Fruit fly (Drosophila melanogaster) whole organism, embryonic: ENCODE results near the gene CG13884.

ENCODE experiments used
- Abd-B ChIP-seq: fragments of 200-800 bp; sonication (Bioruptor generic); optimal IDR thresholded peaks from 2 replicates; lab custom pipeline; 2018; ENCODE audit warnings: missing biosample characterization, mild to moderate bottlenecking, missing genetic modification characterization, moderate library complexity
- Ada2b ChIP-seq: fragments of 200-800 bp; sonication (Bioruptor generic); IDR thresholded peaks from 2 replicates; pipeline ENCODE4 v1.3.6; 2022; ENCODE audit warnings: missing biosample characterization, missing genetic modification characterization
- Asciz ChIP-seq: fragments of 200-800 bp; sonication (Bioruptor generic); optimal IDR thresholded peaks from 2 replicates; lab custom pipeline; 2017; ENCODE audit warnings: missing biosample characterization, mild to moderate bottlenecking, missing genetic modification characterization, missing genetic modification reagents
- Atf-2 ChIP-seq: fragments of 200-800 bp; sonication (Bioruptor generic); optimal IDR thresholded peaks from 2 replicates; lab custom pipeline; 2016; ENCODE audit warnings: missing biosample characterization, missing genetic modification characterization
- BtbVII ChIP-seq: fragments of 200-800 bp; sonication (Bioruptor generic); optimal IDR thresholded peaks from 3 replicates; lab custom pipeline; 2017; ENCODE audit warnings: missing biosample characterization, mild to moderate bottlenecking, missing genetic modification characterization
- CG10366 ChIP-seq: fragments of 200-800 bp; sonication (Bioruptor generic); IDR thresholded peaks from 2 replicates; pipeline ENCODE4 v1.3.6; 2022; ENCODE audit warnings: missing biosample characterization, missing genetic modification characterization
- CG12659 ChIP-seq: fragments of 200-800 bp; sonication (Bioruptor generic); optimal IDR thresholded peaks from 3 replicates; lab custom pipeline; 2017; ENCODE audit warnings: mild to moderate bottlenecking, missing biosample characterization, missing genetic modification reagents, missing genetic modification characterization
- CG12744 ChIP-seq: fragments of 200-800 bp; sonication (Bioruptor generic); optimal IDR thresholded peaks from 2 replicates; lab custom pipeline; 2016; ENCODE audit warnings: missing biosample characterization, missing genetic modification characterization
- CG13624 ChIP-seq: fragments of 200-800 bp; sonication (Bioruptor generic); optimal IDR thresholded peaks from 2 replicates; lab custom pipeline; 2016; ENCODE audit warnings: missing biosample characterization, missing genetic modification characterization
- CG14014 ChIP-seq: fragments of 200-800 bp; sonication (Bioruptor generic); IDR thresholded peaks from 2 replicates; pipeline ENCODE4 v1.3.6; 2022; ENCODE audit warnings: missing biosample characterization, missing genetic modification characterization
- CG14441 ChIP-seq: fragments of 200-800 bp; sonication (Bioruptor generic); IDR thresholded peaks from 2 replicates; pipeline ENCODE4 v1.3.6; 2022; ENCODE audit warnings: missing biosample characterization, missing genetic modification characterization
- CG1529 ChIP-seq: fragments of 200-800 bp; sonication (Bioruptor generic); optimal IDR thresholded peaks from 3 replicates; lab custom pipeline; 2018; ENCODE audit warnings: missing biosample characterization, missing genetic modification characterization
- CG1647 ChIP-seq: fragments of 200-800 bp; sonication (Bioruptor generic); optimal IDR thresholded peaks from 3 replicates; lab custom pipeline; 2016; ENCODE audit warnings: missing biosample characterization, missing genetic modification characterization
- CG18764 ChIP-seq: fragments of 200-800 bp; sonication (Bioruptor generic); optimal IDR thresholded peaks from 3 replicates; lab custom pipeline; 2016; ENCODE audit warnings: missing biosample characterization, missing genetic modification characterization
- CG2116 ChIP-seq: fragments of 200-800 bp; sonication (Bioruptor generic); optimal IDR thresholded peaks from 3 replicates; lab custom pipeline; 2018; ENCODE audit warnings: missing biosample characterization, mild to moderate bottlenecking, missing genetic modification characterization
- CG30020 ChIP-seq: fragments of 200-800 bp; optimal IDR thresholded peaks from 2 replicates; lab custom pipeline; 2019; ENCODE audit warnings: missing biosample characterization, mild to moderate bottlenecking, missing genetic modification characterization, moderate library complexity
- CG31365 ChIP-seq: fragments of 200-800 bp; sonication (Bioruptor generic); optimal IDR thresholded peaks from 2 replicates; lab custom pipeline; 2018; ENCODE audit warnings: missing biosample characterization, mild to moderate bottlenecking, missing genetic modification characterization
- CG31441 ChIP-seq: fragments of 200-800 bp; sonication (Bioruptor generic); IDR thresholded peaks from 2 replicates; pipeline ENCODE4 v1.3.6; 2022; ENCODE audit warnings: missing biosample characterization, missing genetic modification characterization
- CG32532 ChIP-seq: fragments of 200-800 bp; sonication (Bioruptor generic); IDR thresholded peaks from 2 replicates; pipeline ENCODE4 v1.3.6; 2022; ENCODE audit warnings: missing biosample characterization, missing genetic modification characterization
- CG33557 ChIP-seq: fragments of 200-800 bp; sonication (Bioruptor generic); optimal IDR thresholded peaks from 2 replicates; lab custom pipeline; 2019; ENCODE audit warnings: missing biosample characterization, mild to moderate bottlenecking, missing genetic modification characterization, moderate library complexity
- CG3995 ChIP-seq: fragments of 200-800 bp; sonication (Bioruptor generic); optimal IDR thresholded peaks from 3 replicates; lab custom pipeline; 2016; ENCODE audit warnings: missing biosample characterization, missing genetic modification characterization
- CG42726 ChIP-seq: fragments of 200-800 bp; sonication (Bioruptor generic); IDR thresholded peaks from 2 replicates; pipeline ENCODE4 v1.3.6; 2022; ENCODE audit warnings: missing biosample characterization, missing genetic modification characterization; ENCODE audit not compliant: partially characterized antibody
- CG4360 ChIP-seq: fragments of 200-800 bp; sonication (Bioruptor generic); IDR thresholded peaks from 2 replicates; pipeline ENCODE4 v1.3.6; 2022; ENCODE audit warnings: missing biosample characterization, missing genetic modification characterization
- CG4854 ChIP-seq: fragments of 200-800 bp; sonication (Bioruptor generic); optimal IDR thresholded peaks from 2 replicates; lab custom pipeline; 2016; ENCODE audit warnings: missing biosample characterization, missing genetic modification characterization, inconsistent platforms
- CG6254 ChIP-seq: fragments of 200-800 bp; sonication (Bioruptor generic); optimal IDR thresholded peaks from 3 replicates; lab custom pipeline; 2017; ENCODE audit warnings: mild to moderate bottlenecking, missing biosample characterization, missing genetic modification reagents, missing genetic modification characterization
- CG6654 ChIP-seq: fragments of 200-800 bp; sonication (Bioruptor generic); optimal IDR thresholded peaks from 2 replicates; lab custom pipeline; 2017; ENCODE audit warnings: missing biosample characterization, mild to moderate bottlenecking, missing genetic modification characterization
- CG8924 ChIP-seq: fragments of 200-800 bp; optimal IDR thresholded peaks from 3 replicates; lab custom pipeline; 2019; ENCODE audit warnings: missing biosample characterization, mild to moderate bottlenecking, missing genetic modification characterization, moderate library complexity
- Camta ChIP-seq: fragments of 200-800 bp; sonication (Bioruptor generic); optimal IDR thresholded peaks from 2 replicates; lab custom pipeline; 2016; ENCODE audit warnings: missing biosample characterization, missing genetic modification characterization
- Dp ChIP-seq: fragments of 200-800 bp; sonication (Bioruptor generic); optimal IDR thresholded peaks from 2 replicates; lab custom pipeline; 2018; ENCODE audit warnings: missing biosample characterization, mild to moderate bottlenecking, missing genetic modification characterization, moderate library complexity
- ERR ChIP-seq: fragments of 200-800 bp; sonication (Bioruptor generic); optimal IDR thresholded peaks from 2 replicates; lab custom pipeline; 2016; ENCODE audit warnings: missing biosample characterization, missing genetic modification characterization
- Fer3 ChIP-seq: fragments of 200-800 bp; sonication (Bioruptor generic); optimal IDR thresholded peaks from 2 replicates; lab custom pipeline; 2018; ENCODE audit warnings: missing biosample characterization, mild to moderate bottlenecking, missing genetic modification characterization, moderate library complexity
- HLH4C ChIP-seq: fragments of 200-800 bp; sonication (Bioruptor generic); IDR thresholded peaks from 3 replicates; pipeline ENCODE4 v1.3.6; 2022; ENCODE audit warnings: missing biosample characterization, missing genetic modification characterization; ENCODE audit not compliant: partially characterized antibody
- HmgZ ChIP-seq: fragments of 200-800 bp; sonication (Bioruptor generic); optimal IDR thresholded peaks from 2 replicates; lab custom pipeline; 2018; ENCODE audit warnings: missing biosample characterization, mild to moderate bottlenecking, missing genetic modification characterization
- Mes4 ChIP-seq: fragments of 200-800 bp; sonication (Bioruptor generic); optimal IDR thresholded peaks from 2 replicates; lab custom pipeline; 2016; ENCODE audit warnings: missing biosample characterization, missing genetic modification characterization
- NC2β ChIP-seq: fragments of 200-800 bp; sonication (Bioruptor generic); optimal IDR thresholded peaks from 2 replicates; lab custom pipeline; 2016; ENCODE audit warnings: missing biosample characterization, missing genetic modification characterization
- Ptx1 ChIP-seq: fragments of 200-800 bp; sonication (Bioruptor generic); IDR thresholded peaks from 2 replicates; pipeline ENCODE4 v1.3.6; 2022; ENCODE audit warnings: missing biosample characterization, missing genetic modification characterization
- Rfx ChIP-seq: fragments of 200-800 bp; sonication (Bioruptor generic); IDR thresholded peaks from 2 replicates; pipeline ENCODE4 v1.3.6; 2022; ENCODE audit warnings: missing biosample characterization, missing genetic modification characterization
- Rx ChIP-seq: fragments of 200-800 bp; sonication (Bioruptor generic); IDR thresholded peaks from 2 replicates; pipeline ENCODE4 v1.3.6; 2022; ENCODE audit warnings: missing biosample characterization, missing genetic modification characterization
- Scr ChIP-seq: fragments of 200-800 bp; sonication (Bioruptor generic); IDR thresholded peaks from 2 replicates; pipeline ENCODE4 v1.3.6; 2022; ENCODE audit warnings: missing biosample characterization, missing genetic modification characterization; ENCODE audit not compliant: partially characterized antibody
- YL-1 ChIP-seq: fragments of 200-800 bp; sonication (Bioruptor generic); optimal IDR thresholded peaks from 3 replicates; lab custom pipeline; 2017; ENCODE audit warnings: missing biosample characterization, mild to moderate bottlenecking, missing genetic modification characterization
- bab2 ChIP-seq: fragments of 200-800 bp; sonication (Bioruptor generic); optimal IDR thresholded peaks from 2 replicates; lab custom pipeline; 2016; ENCODE audit warnings: missing biosample characterization, missing genetic modification characterization
- cg ChIP-seq: fragments of 200-800 bp; sonication (Bioruptor generic); optimal IDR thresholded peaks from 3 replicates; lab custom pipeline; 2019; ENCODE audit warnings: missing biosample characterization, mild to moderate bottlenecking, missing genetic modification characterization, moderate library complexity
- danr ChIP-seq: fragments of 200-800 bp; sonication (Bioruptor generic); IDR thresholded peaks from 2 replicates; pipeline ENCODE4 v1.3.6; 2022; ENCODE audit warnings: missing biosample characterization, missing genetic modification characterization
- disco-r ChIP-seq: fragments of 200-800 bp; sonication (Bioruptor generic); optimal IDR thresholded peaks from 2 replicates; lab custom pipeline; 2016; ENCODE audit warnings: missing biosample characterization, missing genetic modification characterization
- ewg ChIP-seq: fragments of 200-800 bp; sonication (Bioruptor generic); optimal IDR thresholded peaks from 3 replicates; lab custom pipeline; 2017; ENCODE audit warnings: mild to moderate bottlenecking, missing biosample characterization, missing genetic modification reagents, missing genetic modification characterization
- fu2 ChIP-seq: fragments of 200-800 bp; sonication (Bioruptor generic); optimal IDR thresholded peaks from 2 replicates; lab custom pipeline; 2016; ENCODE audit warnings: missing biosample characterization, missing genetic modification characterization
- lilli ChIP-seq: fragments of 200-800 bp; sonication (Bioruptor generic); optimal IDR thresholded peaks from 3 replicates; lab custom pipeline; 2016; ENCODE audit warnings: missing biosample characterization, missing genetic modification characterization
- pfk ChIP-seq: fragments of 200-800 bp; sonication (Bioruptor generic); optimal IDR thresholded peaks from 2 replicates; lab custom pipeline; 2018; ENCODE audit warnings: missing biosample characterization, mild to moderate bottlenecking, missing genetic modification characterization, moderate library complexity
- phol ChIP-seq: fragments of 200-800 bp; sonication (Bioruptor generic); optimal IDR thresholded peaks from 3 replicates; lab custom pipeline; 2018; ENCODE audit warnings: missing biosample characterization, mild to moderate bottlenecking, missing genetic modification characterization, moderate library complexity
- sens ChIP-seq: fragments of 200-800 bp; sonication (Bioruptor generic); peaks from one replicate; lab custom pipeline; 2016; ENCODE audit warnings: missing biosample characterization, missing genetic modification characterization
- sr ChIP-seq: fragments of 200-800 bp; sonication (Bioruptor generic); IDR thresholded peaks from 3 replicates; pipeline ENCODE4 v1.3.6; 2022; ENCODE audit warnings: missing biosample characterization, missing genetic modification characterization
- twi ChIP-seq: fragments of 200-800 bp; optimal IDR thresholded peaks from 2 replicates; lab custom pipeline; 2019; ENCODE audit warnings: missing biosample characterization, mild to moderate bottlenecking, missing genetic modification characterization, moderate library complexity

Gene CG13884

DNA sequence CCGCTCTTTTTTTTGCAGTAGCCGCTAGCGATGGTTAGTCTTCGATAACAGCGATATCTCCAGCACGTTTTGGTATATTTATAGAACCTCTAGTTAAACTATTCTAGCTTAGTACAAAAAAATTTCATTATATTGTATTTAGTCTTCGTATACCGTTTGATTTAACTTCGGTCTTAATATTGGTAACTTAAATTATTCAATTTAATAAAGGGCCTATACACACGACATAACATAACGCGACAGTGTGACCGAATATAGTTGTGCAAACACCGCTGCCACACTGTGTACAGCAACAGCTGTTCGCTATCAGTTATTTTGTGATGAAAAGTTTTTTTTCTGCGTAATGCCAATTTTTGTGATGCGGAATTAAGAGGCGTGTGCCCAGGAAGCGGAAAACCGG lies 5.0 kb downstream of the CG13884 start, which contains the start of the genes Cdc5 and CG1233 (continued):
- no peak for TF ChIP-seq CG14014 (GFP tag; lab: Robert Waterston, UW)
- peak; percentile 31 for TF ChIP-seq Mes4
- TF ChIP-seq CG6654: no peak
- TF ChIP-seq CG12744 (GFP tag; lab: Kevin White, UChicago): peak; percentile 34
- TF ChIP-seq CG33557: peak; percentile 26
- no peak for TF ChIP-seq CG31365 (tag; lab: Kevin White, UChicago)
- TF ChIP-seq CG18764: peak; percentile 100
- TF ChIP-seq HLH4C (GFP tag; lab: Robert Waterston, UW): peak; percentile 43
- TF ChIP-seq CG12659 (GFP tag; lab: Kevin White, UChicago): peak; percentile 75
- TF ChIP-seq CG6254 (GFP tag; lab: Kevin White, UChicago): no peak
- peak; percentile 93 for TF ChIP-seq YL-1
- no peak for TF ChIP-seq CG3995 (GFP tag; lab: Kevin White, UChicago)
- no peak for TF ChIP-seq CG42726 (GFP tag; lab: Robert Waterston, UW)
- TF ChIP-seq lilli (GFP tag; lab: Kevin White, UChicago): peak; percentile 62
- no peak for TF ChIP-seq CG1529
- no peak for TF ChIP-seq CG4360 (GFP tag; lab: Robert Waterston, UW)
- no peak for TF ChIP-seq Camta (GFP tag; lab: Kevin White, UChicago)
- TF ChIP-seq CG10366: no peak
- TF ChIP-seq twi (tag; lab: Kevin White, UChicago): no peak
- no peak for TF ChIP-seq danr
- no peak for TF ChIP-seq CG1647
- peak; percentile 44 for TF ChIP-seq CG8924 (tag; lab: Kevin White, UChicago)
- no peak for TF ChIP-seq pfk (GFP tag; lab: Kevin White, UChicago)
- no peak for TF ChIP-seq sr (GFP tag; lab: Robert Waterston, UW)
- TF ChIP-seq Fer3 (tag; lab: Kevin White, UChicago): no peak
- no peak for TF ChIP-seq Asciz (GFP tag; lab: Kevin White, UChicago)
- no peak for TF ChIP-seq CG4854 (GFP tag; lab: Kevin White, UChicago)
- peak; percentile 38; the same call in 1 of the 2 replicates for TF ChIP-seq CG14441 (GFP tag; lab: Robert Waterston, UW)
- TF ChIP-seq Ada2b: no peak; the same call in 1 of the 2 replicates
- no peak for TF ChIP-seq CG31441 (GFP tag; lab: Robert Waterston, UW)
- peak; percentile 56 for TF ChIP-seq bab2
- no peak for TF ChIP-seq disco-r (GFP tag; lab: Kevin White, UChicago)
- peak; percentile 70 for TF ChIP-seq Rfx (GFP tag; lab: Robert Waterston, UW)
- TF ChIP-seq phol (tag; lab: Kevin White, UChicago): peak; percentile 80
- TF ChIP-seq BtbVII (GFP tag; lab: Kevin White, UChicago): no peak
- TF ChIP-seq CG2116 (GFP tag; lab: Kevin White, UChicago): peak; percentile 76
- TF ChIP-seq CG13624: peak; percentile 60
- no peak for TF ChIP-seq cg (GFP tag; lab: Kevin White, UChicago)
- TF ChIP-seq Atf-2 (GFP tag; lab: Kevin White, UChicago): no peak
- no peak for TF ChIP-seq Rx (GFP tag; lab: Robert Waterston, UW)
- TF ChIP-seq ERR (GFP tag; lab: Kevin White, UChicago): no peak
- TF ChIP-seq Dp (GFP tag; lab: Kevin White, UChicago): peak; percentile 36
- no peak for TF ChIP-seq Abd-B (GFP tag; lab: Kevin White, UChicago)
- TF ChIP-seq CG30020 (tag; lab: Kevin White, UChicago): peak; percentile 83
- peak; percentile 45 for TF ChIP-seq ewg
- peak; percentile 54 for TF ChIP-seq HmgZ (tag; lab: Kevin White, UChicago)
- peak; percentile 18 for TF ChIP-seq fu2 (GFP tag; lab: Kevin White, UChicago)
- TF ChIP-seq Scr (GFP tag; lab: Robert Waterston, UW): peak; percentile 60
- TF ChIP-seq Ptx1 (GFP tag; lab: Robert Waterston, UW): 0 out of 2 replicates have a peak, but pooled peaks have one; percentile 34
- TF ChIP-seq sens: peak; percentile 87
- TF ChIP-seq CG32532 (GFP tag; lab: Robert Waterston, UW): peak; percentile 42
- TF ChIP-seq NC2β (GFP tag; lab: Kevin White, UChicago): peak; percentile 25
